Worm (Caenorhabditis elegans) whole organism, young adult: ENCODE data around the gene math-39.
"Not testable (repeated sequence)": the region's sequence is repeated elsewhere in the genome, so short reads cannot be mapped to it uniquely, and the experiment has no call there.

ENCODE experiments used
- B0019.2 ChIP-seq: fragments of 200-800 bp; sonication (Bioruptor generic); conservative IDR thresholded peaks from 2 replicates; pipeline ENCODE4 v1.3.6; 2022; ENCODE audit warnings: missing genetic modification reagents, missing genetic modification characterization, missing compliant biosample characterization
- T26A5.8 ChIP-seq: sonication (generic microtip); optimal IDR thresholded peaks from 2 replicates; lab custom pipeline; 2016; ENCODE audit warnings: missing genetic modification characterization, missing compliant biosample characterization
- cebp-1 ChIP-seq, 2 experiments: fragments of 200-800 bp in 1 of 2; sonication (Bioruptor generic) in 1 of 2; sonication (generic microtip) in 1 of 2; IDR thresholded peaks in 1 of 2; optimal IDR thresholded peaks in 1 of 2; 2 replicates each; pipeline versions ENCODE4 v1.3.6 to Lab custom; 2017 to 2022; ENCODE audit warnings: missing compliant biosample characterization in 2 of 2, missing genetic modification characterization in 2 of 2, mild to moderate bottlenecking in 1 of 2, missing genetic modification reagents in 1 of 2, moderate library complexity in 1 of 2
- dpl-1 ChIP-seq: fragments of 150-350 bp; optimal IDR thresholded peaks from 2 replicates; lab custom pipeline; 2014; ENCODE audit warnings: missing biosample characterization, missing genetic modification reagents, missing genetic modification characterization
- fkh-3 ChIP-seq: sonication (generic microtip); optimal IDR thresholded peaks from 2 replicates; lab custom pipeline; 2016; ENCODE audit warnings: mild to moderate bottlenecking, missing genetic modification characterization, missing compliant biosample characterization
- hlh-12 ChIP-seq: sonication (generic microtip); optimal IDR thresholded peaks from 2 replicates; lab custom pipeline; 2016; ENCODE audit warnings: missing genetic modification characterization, missing compliant biosample characterization
- hlh-26 ChIP-seq: fragments of 200-800 bp; sonication (Bioruptor generic); conservative IDR thresholded peaks from 2 replicates; pipeline ENCODE4 v1.3.6; 2022; ENCODE audit warnings: missing genetic modification reagents, missing genetic modification characterization, missing compliant biosample characterization
- lsy-27 ChIP-seq: sonication (generic microtip); optimal IDR thresholded peaks from 2 replicates; lab custom pipeline; 2017; ENCODE audit warnings: missing genetic modification characterization, mild to moderate bottlenecking, missing compliant biosample characterization, antibody characterized with exemption, missing genotype, borderline replicate concordance; ENCODE audit not compliant: insufficient read depth
- nhr-90 ChIP-seq: sonication (generic microtip); optimal IDR thresholded peaks from 2 replicates; lab custom pipeline; 2016; ENCODE audit warnings: missing genotype, mild to moderate bottlenecking, missing genetic modification characterization, missing compliant biosample characterization
- pha-4 ChIP-seq: fragments of 150-350 bp; sonication (generic microtip); optimal IDR thresholded peaks from 2 replicates; lab custom pipeline; 2014; ENCODE audit warnings: missing biosample characterization, missing genetic modification reagents, missing genetic modification characterization
- somi-1 ChIP-seq: fragments of 200-800 bp; sonication (Bioruptor generic); optimal IDR thresholded peaks from 2 replicates; lab custom pipeline; 2018; ENCODE audit warnings: mild to moderate bottlenecking, missing genetic modification characterization, missing compliant biosample characterization
- unc-62 ChIP-seq: fragments of 150-350 bp; optimal IDR thresholded peaks from 2 replicates; lab custom pipeline; 2014; ENCODE audit warnings: missing biosample characterization, missing genetic modification reagents, missing genetic modification characterization

DNA sequence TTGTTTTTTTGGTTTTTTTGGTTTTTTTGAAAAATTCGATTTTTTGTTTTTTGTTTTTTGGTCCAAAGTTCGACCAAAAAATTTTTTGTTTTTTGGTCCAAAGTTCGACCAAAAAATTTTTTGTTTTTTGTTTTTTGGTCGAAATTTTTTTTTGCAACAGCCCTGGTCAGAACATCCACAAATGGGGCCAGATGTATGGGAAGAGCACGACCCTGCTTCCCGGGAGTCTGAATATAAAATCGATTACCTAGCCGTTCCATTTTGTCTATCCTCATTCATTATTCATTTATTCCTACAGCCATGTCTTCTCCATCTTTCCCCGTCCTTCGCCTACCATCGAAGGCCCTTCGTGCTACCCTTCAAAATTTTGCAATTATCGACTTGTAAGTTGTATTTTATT is 22.0 kb downstream of the math-39 start, which contains the start of gene fbxb-95:
- not testable (repeated sequence) for TF ChIP-seq nhr-90 (tag; lab: Kevin White, UChicago); lsy-27 (tag; lab: Kevin White, UChicago); B0019.2 (GFP tag; lab: Robert Waterston, UW); hlh-26 (GFP tag; lab: Robert Waterston, UW); cebp-1 (GFP tag; IDR thresholded peaks at IDR 0.05; lab: Robert Waterston, UW); cebp-1 (tag; optimal IDR thresholded peaks at IDR 0.05; lab: Kevin White, UChicago); unc-62; dpl-1; hlh-12 (tag; lab: Kevin White, UChicago); pha-4 (tag; lab: Kevin White, UChicago); somi-1; T26A5.8 (tag; lab: Kevin White, UChicago); fkh-3 (tag; lab: Kevin White, UChicago)
